Worm (Caenorhabditis elegans) whole organism, L3 larva: ENCODE measurements around the gene Y57G11C.1142.

Experiments used
- ama-1 ChIP-seq: fragments of 150-350 bp; optimal IDR thresholded peaks from 2 replicates; lab custom pipeline; 2018
- ceh-82 ChIP-seq: fragments of 150-350 bp; optimal IDR thresholded peaks from 2 replicates; lab custom pipeline; 2014; ENCODE audit warnings: missing biosample characterization, missing genetic modification characterization
- fos-1 ChIP-seq: fragments of 150-350 bp; optimal IDR thresholded peaks from 2 replicates; lab custom pipeline; 2014; ENCODE audit warnings: missing biosample characterization, missing genetic modification characterization
- lin-15B ChIP-seq: fragments of 150-350 bp; optimal IDR thresholded peaks from 2 replicates; lab custom pipeline; 2014; ENCODE audit warnings: missing biosample characterization, missing genetic modification characterization
- mml-1 ChIP-seq: fragments of 150-350 bp; sonication (generic microtip); optimal IDR thresholded peaks from 3 replicates; lab custom pipeline; 2014; ENCODE audit warnings: missing biosample characterization, missing genetic modification characterization
- nhr-11 ChIP-seq: fragments of 150-350 bp; optimal IDR thresholded peaks from 2 replicates; lab custom pipeline; 2014; ENCODE audit warnings: missing biosample characterization, missing genetic modification characterization
- pha-4 ChIP-seq: fragments of 150-350 bp; optimal IDR thresholded peaks from 2 replicates; lab custom pipeline; 2014; ENCODE audit warnings: missing biosample characterization, missing genetic modification reagents, missing genetic modification characterization
- skn-1 ChIP-seq: fragments of 150-350 bp; optimal IDR thresholded peaks from 2 replicates; lab custom pipeline; 2014; ENCODE audit warnings: missing biosample characterization, missing genetic modification characterization
- snpc-4 ChIP-seq: fragments of 150-350 bp; optimal IDR thresholded peaks from 2 replicates; lab custom pipeline; 2014; ENCODE audit warnings: missing biosample characterization, missing genetic modification characterization
- tbx-2 ChIP-seq: sonication (generic microtip); optimal IDR thresholded peaks from 2 replicates; lab custom pipeline; 2016; ENCODE audit warnings: mild to moderate bottlenecking, missing genetic modification characterization, missing compliant biosample characterization
- unc-62 ChIP-seq: fragments of 150-350 bp; sonication (generic microtip); optimal IDR thresholded peaks from 4 replicates; lab custom pipeline; 2014; ENCODE audit warnings: missing biosample characterization, missing genetic modification reagents, missing genetic modification characterization
- ztf-11 ChIP-seq: fragments of 150-350 bp; optimal IDR thresholded peaks from 2 replicates; lab custom pipeline; 2014; ENCODE audit warnings: missing biosample characterization, missing genetic modification characterization

DNA sequence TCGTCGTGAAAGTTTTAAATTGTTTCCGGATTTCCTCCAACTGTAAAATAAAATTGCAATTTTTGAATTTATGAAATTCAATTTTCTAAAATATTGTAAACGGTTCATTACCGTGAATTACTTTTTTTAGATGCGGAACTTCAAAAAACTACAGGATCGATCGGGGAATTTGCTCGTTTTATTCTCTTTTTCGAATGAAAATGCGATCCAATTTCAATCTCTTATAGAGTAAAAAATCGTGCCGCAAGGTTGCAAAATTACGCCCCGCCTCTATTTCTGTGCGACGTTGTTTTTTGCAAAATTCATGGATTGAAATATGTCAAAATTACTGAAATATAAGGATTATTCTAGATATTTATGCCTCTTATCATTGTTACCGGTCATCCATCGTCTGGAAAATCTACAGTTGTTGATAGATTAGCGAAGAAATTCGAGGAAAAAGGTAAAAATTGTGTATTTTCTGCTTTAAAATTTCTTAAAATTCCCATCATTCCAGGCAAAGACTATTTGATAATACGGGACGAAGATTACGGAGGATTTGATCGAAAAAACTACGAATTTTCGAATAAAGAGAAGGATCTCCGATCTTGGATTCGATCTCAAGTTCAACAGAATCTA is 33.1 kb upstream of the Y57G11C.1142 start, which contains the start of gene Y57G11C.43:
- no peak for TF ChIP-seq mml-1 (tag; lab: Kevin White, UChicago)
- no peak for TF ChIP-seq tbx-2 (tag; lab: Kevin White, UChicago)
- TF ChIP-seq unc-62 (GFP tag; lab: Kevin White, UChicago): no peak
- TF ChIP-seq skn-1 (tag; lab: Kevin White, UChicago): no peak
- no peak for TF ChIP-seq ceh-82 (tag; lab: Kevin White, UChicago)
- TF ChIP-seq nhr-11 (tag; lab: Kevin White, UChicago): no peak
- no peak for TF ChIP-seq ztf-11
- no peak for TF ChIP-seq lin-15B (tag; lab: Kevin White, UChicago)
- TF ChIP-seq pha-4 (tag; lab: Kevin White, UChicago): no peak
- no peak for TF ChIP-seq snpc-4 (tag; lab: Kevin White, UChicago)
- peak; percentile 43 for TF ChIP-seq ama-1 (lab: Kevin White, UChicago)
- TF ChIP-seq fos-1: no peak
